Worm (Caenorhabditis elegans) whole organism, L4 larva: Measurements from ENCODE around the gene F29C4.4.

Experiments
- egl-27 ChIP-seq: sonication (generic microtip); optimal IDR thresholded peaks from 3 replicates; lab custom pipeline; 2017; ENCODE audit warnings: missing biosample characterization, missing genetic modification reagents, missing genetic modification characterization
- lin-39 ChIP-seq: fragments of 150-350 bp; optimal IDR thresholded peaks from 2 replicates; lab custom pipeline; 2014; ENCODE audit warnings: missing biosample characterization, missing genetic modification reagents, missing genetic modification characterization
- skn-1 ChIP-seq: fragments of 150-350 bp; optimal IDR thresholded peaks from 2 replicates; lab custom pipeline; 2014; ENCODE audit warnings: missing biosample characterization, missing genetic modification characterization

ce11 chrIV:147819-148218, 36.3 kb downstream of the F29C4.4 start, which contains the start of gene col-99:
- no peak for TF ChIP-seq lin-39
- no peak for TF ChIP-seq egl-27 (tag; lab: Kevin White, UChicago)
- no peak for TF ChIP-seq skn-1 (tag; lab: Kevin White, UChicago)
